Fruit fly (Drosophila melanogaster) whole organism: ENCODE data around the gene Tengl3.

Experiments used
- CG8478 ChIP-seq: fragments of >200 bp; optimal IDR thresholded peaks from 2 replicates; lab custom pipeline; 2018; ENCODE audit warnings: inconsistent platforms
- EcR ChIP-seq, 2 experiments: fragments of >200 bp; optimal IDR thresholded peaks; 2 replicates each; lab custom pipeline; 2017; ENCODE audit warnings: missing biosample characterization in 2 of 2, missing genetic modification characterization in 2 of 2, missing genetic modification reagents in 2 of 2
- pan ChIP-seq: fragments of >200 bp; optimal IDR thresholded peaks from 2 replicates; lab custom pipeline; 2017
- psq ChIP-seq: fragments of >200 bp; optimal IDR thresholded peaks from 2 replicates; lab custom pipeline; 2017
- usp ChIP-seq: fragments of >200 bp; optimal IDR thresholded peaks from 2 replicates; lab custom pipeline; 2017; ENCODE audit warnings: missing biosample characterization, missing genetic modification characterization, mixed read lengths

DNA sequence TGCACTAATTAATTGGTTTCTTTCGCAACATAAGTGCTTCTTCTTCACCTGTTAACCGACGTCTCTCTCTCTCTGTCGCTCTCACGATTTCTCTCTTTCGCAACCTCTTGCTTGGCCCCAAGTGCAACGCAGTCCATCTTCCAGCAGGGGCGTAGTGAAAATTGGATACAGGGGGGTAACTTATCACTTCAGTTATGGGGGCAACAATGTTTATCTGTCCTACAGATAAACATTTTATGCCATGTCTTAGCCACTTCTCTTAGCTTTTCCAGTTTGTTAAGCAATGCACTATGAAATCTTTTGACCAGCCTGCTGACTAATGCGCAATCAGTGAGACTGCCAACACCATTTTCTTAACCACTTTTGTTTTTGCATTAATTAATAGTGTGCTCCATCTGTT lies 10.7 kb downstream of the Tengl3 start:
- TF ChIP-seq EcR (GFP tag; optimal IDR thresholded peaks at IDR 0.05; lab: Kevin White, UChicago) (no peak), pan (lab: Kevin White, UChicago) (no peak), psq (lab: Kevin White, UChicago) (no peak), CG8478 (no peak), usp (GFP tag; lab: Kevin White, UChicago) (no peak)
